Fruit fly (Drosophila melanogaster) whole organism, embryonic: Measurements from ENCODE around the gene CG4596.

Experiments used
- Bgb ChIP-seq: fragments of 200-800 bp; sonication (Bioruptor generic); IDR thresholded peaks from 2 replicates; pipeline ENCODE4 v1.3.6; 2022; ENCODE audit warnings: missing biosample characterization, missing genetic modification characterization; ENCODE audit not compliant: partially characterized antibody
- CG10274 ChIP-seq: fragments of 200-800 bp; sonication (Bioruptor generic); optimal IDR thresholded peaks from 3 replicates; lab custom pipeline; 2017; ENCODE audit warnings: missing biosample characterization, mild to moderate bottlenecking, missing genetic modification characterization
- CG11504 ChIP-seq: fragments of 200-800 bp; sonication (Bioruptor generic); optimal IDR thresholded peaks from 3 replicates; lab custom pipeline; 2019; ENCODE audit warnings: missing biosample characterization, mild to moderate bottlenecking, missing genetic modification characterization, moderate library complexity
- CG12071 ChIP-seq: fragments of 200-800 bp; sonication (Bioruptor generic); optimal IDR thresholded peaks from 3 replicates; lab custom pipeline; 2018; ENCODE audit warnings: missing biosample characterization, mild to moderate bottlenecking, missing genetic modification characterization
- CG12155 ChIP-seq: fragments of 200-800 bp; sonication (Bioruptor generic); optimal IDR thresholded peaks from 3 replicates; lab custom pipeline; 2016; ENCODE audit warnings: missing biosample characterization, missing genetic modification characterization
- CG12769 ChIP-seq: fragments of 200-800 bp; sonication (Bioruptor generic); optimal IDR thresholded peaks from 2 replicates; lab custom pipeline; 2019; ENCODE audit warnings: missing biosample characterization, mild to moderate bottlenecking, missing genetic modification characterization, moderate library complexity
- CG12942 ChIP-seq: fragments of 200-800 bp; sonication (Bioruptor generic); optimal IDR thresholded peaks from 3 replicates; lab custom pipeline; 2016; ENCODE audit warnings: missing biosample characterization, missing genetic modification characterization
- CG13424 ChIP-seq: fragments of 200-800 bp; sonication (Bioruptor generic); optimal IDR thresholded peaks from 2 replicates; lab custom pipeline; 2019; ENCODE audit warnings: missing biosample characterization, mild to moderate bottlenecking, missing genetic modification characterization, moderate library complexity
- CG17385 ChIP-seq: fragments of 200-800 bp; sonication (Bioruptor generic); optimal IDR thresholded peaks from 3 replicates; lab custom pipeline; 2018; ENCODE audit warnings: missing biosample characterization, mild to moderate bottlenecking, missing genetic modification characterization
- CG17568 ChIP-seq: fragments of 200-800 bp; sonication (Bioruptor generic); optimal IDR thresholded peaks from 2 replicates; lab custom pipeline; 2018; ENCODE audit warnings: missing biosample characterization, mild to moderate bottlenecking, missing genetic modification characterization, moderate library complexity
- CG32767 ChIP-seq: fragments of 200-800 bp; sonication (Bioruptor generic); IDR thresholded peaks from 2 replicates; pipeline ENCODE4 v1.3.6; 2022; ENCODE audit warnings: missing biosample characterization, missing genetic modification characterization
- CG34422 ChIP-seq: fragments of 200-800 bp; sonication (Bioruptor generic); IDR thresholded peaks from 3 replicates; pipeline ENCODE4 v1.3.6; 2022; ENCODE audit warnings: missing biosample characterization, missing genetic modification characterization
- CG3838 ChIP-seq: fragments of 200-800 bp; sonication (Bioruptor generic); optimal IDR thresholded peaks from 3 replicates; lab custom pipeline; 2016; ENCODE audit warnings: missing biosample characterization, missing genetic modification characterization
- CG4282 ChIP-seq: fragments of 200-800 bp; sonication (Bioruptor generic); optimal IDR thresholded peaks from 2 replicates; lab custom pipeline; 2016; ENCODE audit warnings: missing biosample characterization, missing genetic modification characterization
- CG43689 ChIP-seq: fragments of 200-800 bp; sonication (Bioruptor generic); IDR thresholded peaks from 2 replicates; pipeline ENCODE4 v1.3.6; 2022; ENCODE audit warnings: missing biosample characterization, missing genetic modification characterization
- CG6791 ChIP-seq: fragments of 200-800 bp; sonication (Bioruptor generic); IDR thresholded peaks from 3 replicates; pipeline ENCODE4 v1.3.6; 2022; ENCODE audit warnings: missing biosample characterization, missing genetic modification characterization; ENCODE audit not compliant: partially characterized antibody
- CG6854 ChIP-seq: fragments of 200-800 bp; sonication (Bioruptor generic); optimal IDR thresholded peaks from 3 replicates; lab custom pipeline; 2017; ENCODE audit warnings: missing biosample characterization, mild to moderate bottlenecking, missing genetic modification characterization
- CG7745 ChIP-seq: fragments of 200-800 bp; sonication (Bioruptor generic); optimal IDR thresholded peaks from 2 replicates; lab custom pipeline; 2018; ENCODE audit warnings: missing biosample characterization, mild to moderate bottlenecking, missing genetic modification characterization, moderate library complexity
- CHES-1-like ChIP-seq: fragments of 200-800 bp; sonication (Bioruptor generic); optimal IDR thresholded peaks from 2 replicates; lab custom pipeline; 2016; ENCODE audit warnings: missing biosample characterization, missing genetic modification characterization
- CoRest ChIP-seq: fragments of 200-800 bp; sonication (Bioruptor generic); optimal IDR thresholded peaks from 3 replicates; lab custom pipeline; 2018; ENCODE audit warnings: missing biosample characterization, mild to moderate bottlenecking, missing genetic modification characterization, moderate library complexity
- Fer1 ChIP-seq: fragments of 200-800 bp; sonication (Bioruptor generic); optimal IDR thresholded peaks from 2 replicates; lab custom pipeline; 2017; ENCODE audit warnings: missing biosample characterization, mild to moderate bottlenecking, missing genetic modification characterization
- GATAe ChIP-seq: fragments of 200-800 bp; sonication (Bioruptor generic); conservative IDR thresholded peaks from 2 replicates; pipeline ENCODE4 v1.3.6; 2022; ENCODE audit warnings: missing biosample characterization, missing genetic modification characterization
- HmgD ChIP-seq: fragments of 200-800 bp; sonication (Bioruptor generic); optimal IDR thresholded peaks from 3 replicates; lab custom pipeline; 2016; ENCODE audit warnings: missing biosample characterization, missing genetic modification characterization
- Kr ChIP-seq: fragments of 200-800 bp; sonication (Bioruptor generic); optimal IDR thresholded peaks from 2 replicates; lab custom pipeline; 2017; ENCODE audit warnings: missing biosample characterization, mild to moderate bottlenecking, missing genetic modification characterization
- MBD-R2 ChIP-seq: fragments of 200-800 bp; sonication (Bioruptor generic); IDR thresholded peaks from 2 replicates; pipeline ENCODE4 v1.3.6; 2022; ENCODE audit warnings: missing biosample characterization, missing genetic modification characterization
- NfI ChIP-seq: fragments of 200-800 bp; sonication (Bioruptor generic); optimal IDR thresholded peaks from 3 replicates; lab custom pipeline; 2018; ENCODE audit warnings: missing biosample characterization, mild to moderate bottlenecking, missing genetic modification characterization, moderate library complexity
- Pdp1 ChIP-seq, 2 experiments: fragments of 200-800 bp; sonication (Bioruptor generic); optimal IDR thresholded peaks; 3 replicates each; lab custom pipeline; 2016; ENCODE audit warnings: missing biosample characterization in 2 of 2, missing genetic modification characterization in 2 of 2, mild to moderate bottlenecking in 1 of 2, moderate library complexity in 1 of 2
- Poxn ChIP-seq: fragments of 200-800 bp; sonication (Bioruptor generic); IDR thresholded peaks from 2 replicates; pipeline ENCODE4 v1.3.6; 2022; ENCODE audit warnings: missing biosample characterization, missing genetic modification characterization
- bab2 ChIP-seq: fragments of 200-800 bp; sonication (Bioruptor generic); optimal IDR thresholded peaks from 2 replicates; lab custom pipeline; 2016; ENCODE audit warnings: missing biosample characterization, missing genetic modification characterization
- btn ChIP-seq: fragments of 200-800 bp; sonication (Bioruptor generic); optimal IDR thresholded peaks from 2 replicates; lab custom pipeline; 2016; ENCODE audit warnings: missing biosample characterization, missing genetic modification characterization
- chn ChIP-seq: fragments of 200-800 bp; sonication (Bioruptor generic); optimal IDR thresholded peaks from 2 replicates; lab custom pipeline; 2016; ENCODE audit warnings: missing biosample characterization, missing genetic modification characterization
- ci ChIP-seq: fragments of 200-800 bp; sonication (Bioruptor generic); IDR thresholded peaks from 3 replicates; pipeline ENCODE4 v1.3.6; 2022; ENCODE audit warnings: missing biosample characterization, missing genetic modification characterization
- crol ChIP-seq: fragments of 200-800 bp; sonication (Bioruptor generic); IDR thresholded peaks from 2 replicates; pipeline ENCODE4 v1.3.6; 2022; ENCODE audit warnings: missing biosample characterization, missing genetic modification characterization
- crp ChIP-seq, 2 experiments: fragments of 200-800 bp; sonication (Bioruptor generic); optimal IDR thresholded peaks; 2 replicates in 1 of 2; 3 replicates in 1 of 2; lab custom pipeline; 2017; ENCODE audit warnings: missing biosample characterization in 2 of 2, missing genetic modification characterization in 2 of 2, mild to moderate bottlenecking in 1 of 2, moderate library complexity in 1 of 2
- cwo ChIP-seq: fragments of 200-800 bp; sonication (Bioruptor generic); optimal IDR thresholded peaks from 3 replicates; lab custom pipeline; 2017; ENCODE audit warnings: missing biosample characterization, missing genetic modification characterization, mild to moderate bottlenecking, moderate library complexity, missing genetic modification reagents
- dpn ChIP-seq, 2 experiments: fragments of 200-800 bp; sonication (Bioruptor generic); optimal IDR thresholded peaks; 3 replicates each; lab custom pipeline; 2016; ENCODE audit warnings: missing biosample characterization in 2 of 2, missing genetic modification characterization in 2 of 2
- hbn ChIP-seq: fragments of 200-800 bp; sonication (Bioruptor generic); IDR thresholded peaks from 2 replicates; pipeline ENCODE4 v1.3.6; 2022; ENCODE audit warnings: missing biosample characterization, missing genetic modification characterization; ENCODE audit not compliant: partially characterized antibody
- her ChIP-seq: fragments of 200-800 bp; sonication (Bioruptor generic); optimal IDR thresholded peaks from 2 replicates; lab custom pipeline; 2016; ENCODE audit warnings: missing biosample characterization, missing genetic modification characterization
- hkb ChIP-seq, 2 experiments: fragments of 200-800 bp in 1 of 2; fragments of >200 bp in 1 of 2; sonication (Bioruptor generic) in 1 of 2; IDR thresholded peaks in 1 of 2; optimal IDR thresholded peaks in 1 of 2; 2 replicates each; pipeline versions ENCODE4 v1.3.6 to Lab custom; 2017 to 2022; ENCODE audit warnings: missing biosample characterization in 1 of 2, missing genetic modification characterization in 1 of 2
- lilli ChIP-seq: fragments of 200-800 bp; sonication (Bioruptor generic); optimal IDR thresholded peaks from 3 replicates; lab custom pipeline; 2016; ENCODE audit warnings: missing biosample characterization, missing genetic modification characterization
- nom ChIP-seq: fragments of 200-800 bp; sonication (Bioruptor generic); optimal IDR thresholded peaks from 2 replicates; lab custom pipeline; 2017; ENCODE audit warnings: missing biosample characterization, missing genetic modification characterization, mild to moderate bottlenecking, moderate library complexity, missing genetic modification reagents
- psq ChIP-seq: fragments of 200-800 bp; sonication (Bioruptor generic); optimal IDR thresholded peaks from 2 replicates; lab custom pipeline; 2017; ENCODE audit warnings: missing biosample characterization, missing genetic modification characterization
- pzg ChIP-seq: fragments of 200-800 bp; sonication (Bioruptor generic); optimal IDR thresholded peaks from 3 replicates; lab custom pipeline; 2018; ENCODE audit warnings: missing biosample characterization, mild to moderate bottlenecking, missing genetic modification characterization, moderate library complexity
- sd ChIP-seq: fragments of 200-800 bp; sonication (Bioruptor generic); optimal IDR thresholded peaks from 3 replicates; lab custom pipeline; 2018; ENCODE audit warnings: missing biosample characterization, mild to moderate bottlenecking, missing genetic modification characterization, moderate library complexity
- sisA ChIP-seq: fragments of 200-800 bp; sonication (Bioruptor generic); IDR thresholded peaks from 2 replicates; pipeline ENCODE4 v1.3.6; 2022; ENCODE audit warnings: missing biosample characterization, missing genetic modification characterization
- slp2 ChIP-seq: fragments of 200-800 bp; sonication (Bioruptor generic); optimal IDR thresholded peaks from 2 replicates; lab custom pipeline; 2016; ENCODE audit warnings: missing biosample characterization, missing genetic modification characterization
- tap ChIP-seq: fragments of 200-800 bp; optimal IDR thresholded peaks from 3 replicates; lab custom pipeline; 2019; ENCODE audit warnings: missing biosample characterization, mild to moderate bottlenecking, missing genetic modification characterization, moderate library complexity
- vvl ChIP-seq: fragments of 200-800 bp; sonication (Bioruptor generic); IDR thresholded peaks from 2 replicates; pipeline ENCODE4 v1.3.6; 2022; ENCODE audit warnings: missing biosample characterization, missing genetic modification characterization
- wor ChIP-seq: fragments of 200-800 bp; sonication (Bioruptor generic); IDR thresholded peaks from 2 replicates; pipeline ENCODE4 v1.3.6; 2022; ENCODE audit warnings: missing biosample characterization, missing genetic modification characterization

Gene CG4596

dm6 chr3R:10862773-10863445, 9.9 kb upstream of the CG4596 start, which contains the start of gene CG6574 (continued):
- TF ChIP-seq wor (no peak), vvl (GFP tag; lab: Robert Waterston, UW) (peak; percentile 59; the same call in 1 of the 2 replicates), CG3838 (GFP tag; lab: Kevin White, UChicago) (peak; percentile 17), nom (GFP tag; lab: Kevin White, UChicago) (no peak), CG11504 (tag; lab: Kevin White, UChicago) (no peak), CG12071 (GFP tag; lab: Kevin White, UChicago) (peak; percentile 35), CG6854 (GFP tag; lab: Kevin White, UChicago) (no peak), btn (no peak), hbn (no peak), CG17568 (GFP tag; lab: Kevin White, UChicago) (no peak), CG12155 (GFP tag; lab: Kevin White, UChicago) (no peak), psq (GFP tag; lab: Kevin White, UChicago) (no peak), CG12769 (tag; lab: Kevin White, UChicago) (peak; percentile 40), bab2 (GFP tag; lab: Kevin White, UChicago) (no peak), hkb (optimal IDR thresholded peaks at IDR 0.05; lab: Kevin White, UChicago) (no peak), hkb (GFP tag; IDR thresholded peaks at IDR 0.05; lab: Robert Waterston, UW) (peak; percentile 39), CG32767 (GFP tag; lab: Robert Waterston, UW) (no peak), slp2 (GFP tag; lab: Kevin White, UChicago) (no peak), GATAe (GFP tag; lab: Robert Waterston, UW) (no peak), NfI (GFP tag; lab: Kevin White, UChicago) (no peak), CG10274 (GFP tag; lab: Kevin White, UChicago) (peak; percentile 97), crp (GFP tag; optimal IDR thresholded peaks at IDR 0.05; lab: Kevin White, UChicago) (peak in 1 of 2 experiments; percentile 83), pzg (GFP tag; lab: Kevin White, UChicago) (peak; percentile 38), CG43689 (GFP tag; lab: Robert Waterston, UW) (no peak), HmgD (GFP tag; lab: Kevin White, UChicago) (no peak), CG6791 (GFP tag; lab: Robert Waterston, UW) (no peak), lilli (GFP tag; lab: Kevin White, UChicago) (no peak), cwo (GFP tag; lab: Kevin White, UChicago) (peak; percentile 17), CG7745 (no peak), CG4282 (GFP tag; lab: Kevin White, UChicago) (no peak), MBD-R2 (peak; percentile 57; the same call in 1 of the 2 replicates), ci (GFP tag; lab: Robert Waterston, UW) (peak; percentile 40; the same call in 1 of the 3 replicates), sd (tag; lab: Kevin White, UChicago) (no peak), chn (GFP tag; lab: Kevin White, UChicago) (no peak), CG12942 (GFP tag; lab: Kevin White, UChicago) (no peak), CoRest (no peak), sisA (GFP tag; lab: Robert Waterston, UW) (no peak), Kr (GFP tag; lab: Kevin White, UChicago) (no peak), crol (GFP tag; lab: Robert Waterston, UW) (no peak), CG34422 (GFP tag; lab: Robert Waterston, UW) (peak; percentile 20; the same call in 1 of the 3 replicates), Bgb (GFP tag; lab: Robert Waterston, UW) (no peak), Poxn (GFP tag; lab: Robert Waterston, UW) (no peak), CG13424 (tag; lab: Kevin White, UChicago) (no peak), dpn (GFP tag; optimal IDR thresholded peaks at IDR 0.05; lab: Kevin White, UChicago) (no peak), CHES-1-like (no peak), her (GFP tag; lab: Kevin White, UChicago) (no peak), Pdp1 (GFP tag; optimal IDR thresholded peaks at IDR 0.05; lab: Kevin White, UChicago) (peak in 1 of 2 experiments; percentile 96), CG17385 (GFP tag; lab: Kevin White, UChicago) (no peak), tap (no peak), Fer1 (GFP tag; lab: Kevin White, UChicago) (peak; percentile 26)
